Fruit fly (Drosophila melanogaster): ENCODE results near the gene SelR.

dm6 chr3R:10863446-10863819 lies 5.0 kb downstream of the SelR start:
- TF ChIP-seq kay (GFP tag; ENCODE audit: borderline replicate concordance) (no peak), CG7101 (tag; optimal IDR thresholded peaks at IDR 0.05) (no peak), CG7045 (GFP tag; optimal IDR thresholded peaks at IDR 0.05) (no peak), cic (GFP tag; optimal IDR thresholded peaks at IDR 0.05) (no peak), pad (GFP tag; optimal IDR thresholded peaks at IDR 0.05) (no peak), ovo (GFP tag; optimal IDR thresholded peaks at IDR 0.05) (no peak), CG5204 (GFP tag; optimal IDR thresholded peaks at IDR 0.05) (no peak), Clk (GFP tag; optimal IDR thresholded peaks at IDR 0.05) (no peak), toe (GFP tag; optimal IDR thresholded peaks at IDR 0.05) (no peak), CG14711 (tag; optimal IDR thresholded peaks at IDR 0.05) (no peak), Hr96 (GFP tag; optimal IDR thresholded peaks at IDR 0.05) (no peak), bab1 (GFP tag; optimal IDR thresholded peaks at IDR 0.05) (no peak), Mnt (GFP tag; optimal IDR thresholded peaks at IDR 0.05) (no peak), Crg-1 (GFP tag; optimal IDR thresholded peaks at IDR 0.05) (no peak)

Data from whole organism, adult.